Worm (Caenorhabditis elegans) whole organism, midembryonic: Measurements from ENCODE around the gene R07B7.2.

Experiments used
- T22C8.4 ChIP-seq: fragments of 200-800 bp; sonication (Bioruptor generic); IDR thresholded peaks from 2 replicates; pipeline ENCODE4 v1.3.6; 2022; ENCODE audit warnings: missing genetic modification characterization, missing compliant biosample characterization
- flt-1 ChIP-seq: fragments of 200-800 bp; sonication (Bioruptor generic); IDR thresholded peaks from 2 replicates; pipeline ENCODE4 v1.3.6; 2022; ENCODE audit warnings: missing genetic modification characterization, missing compliant biosample characterization
- klf-2 ChIP-seq: fragments of 200-800 bp; sonication (Bioruptor generic); conservative IDR thresholded peaks from 2 replicates; pipeline ENCODE4 v1.3.6; 2022; ENCODE audit warnings: missing genetic modification reagents, missing genetic modification characterization, missing compliant biosample characterization
- ztf-23 ChIP-seq: fragments of 200-800 bp; sonication (Bioruptor generic); IDR thresholded peaks from 2 replicates; pipeline ENCODE4 v1.3.6; 2022; ENCODE audit warnings: missing genetic modification reagents, missing genetic modification characterization, missing compliant biosample characterization
- ztf-29 ChIP-seq: fragments of 200-800 bp; sonication (Bioruptor generic); IDR thresholded peaks from 2 replicates; pipeline ENCODE4 v1.3.6; 2022; ENCODE audit warnings: missing genetic modification reagents, missing genetic modification characterization, missing compliant biosample characterization

- TF ChIP-seq flt-1 (no peak), ztf-29 (no peak), klf-2 (GFP tag; lab: Robert Waterston, UW) (no peak), T22C8.4 (no peak), ztf-23 (no peak)
Observed at ce11 chrV:12047735-12048134, 11.8 kb downstream of the R07B7.2 start.
